Fruit fly (Drosophila melanogaster): ENCODE data around the gene CG7024.

Gene CG7024

dm6 chrX:4684444-4684924 is 20.6 kb upstream of the CG7024 start (continued):
- TF ChIP-seq Side (GFP tag; optimal IDR thresholded peaks at IDR 0.05) = peak; percentile 88
- peak; percentile 90 for TF ChIP-seq BEAF-32 (GFP tag; optimal IDR thresholded peaks at IDR 0.05)
- TF ChIP-seq YL-1 (GFP tag; optimal IDR thresholded peaks at IDR 0.05) = peak; percentile 96
- TF ChIP-seq CG7357 (GFP tag; IDR thresholded peaks at IDR 0.05) = peak; percentile 77
- peak; percentile 71 for TF ChIP-seq kni (GFP tag; optimal IDR thresholded peaks at IDR 0.05)
- TF ChIP-seq lilli (GFP tag; optimal IDR thresholded peaks at IDR 0.05) = peak; percentile 92
- TF ChIP-seq fd102C (GFP tag; optimal IDR thresholded peaks at IDR 0.05) = no peak
- peak; percentile 82 for TF ChIP-seq gem (tag; optimal IDR thresholded peaks at IDR 0.05)
- peak; percentile 43 for TF ChIP-seq Bdp1 (GFP tag; optimal IDR thresholded peaks at IDR 0.05)
- no peak for TF ChIP-seq CG15073 (GFP tag; optimal IDR thresholded peaks at IDR 0.05)
- TF ChIP-seq stc (GFP tag; IDR thresholded peaks at IDR 0.05) = peak; percentile 80
- TF ChIP-seq Hr39 (optimal IDR thresholded peaks at IDR 0.05) = no peak
- peak; percentile 86 for TF ChIP-seq CG30403 (GFP tag; optimal IDR thresholded peaks at IDR 0.05)
- TF ChIP-seq H15 (GFP tag; IDR thresholded peaks at IDR 0.05) = peak; percentile 74
- no peak for TF ChIP-seq Stat92E (GFP tag; optimal IDR thresholded peaks at IDR 0.05)
- peak; percentile 78 for TF ChIP-seq ash1 (GFP tag; optimal IDR thresholded peaks at IDR 0.05)
- peak; percentile 91 for TF ChIP-seq CG10543 (GFP tag; optimal IDR thresholded peaks at IDR 0.05)
- TF ChIP-seq eyg (GFP tag; optimal IDR thresholded peaks at IDR 0.05) = peak; percentile 82
- TF ChIP-seq Hmr (GFP tag; optimal IDR thresholded peaks at IDR 0.05) = peak; percentile 91
- TF ChIP-seq CG15514 (GFP tag; optimal IDR thresholded peaks at IDR 0.05) = peak; percentile 89
- peak; percentile 63 for TF ChIP-seq CG12299 (tag; optimal IDR thresholded peaks at IDR 0.05)
- TF ChIP-seq CG3407 (GFP tag; optimal IDR thresholded peaks at IDR 0.05) = no peak
- no peak for TF ChIP-seq Tbp (GFP tag; optimal IDR thresholded peaks at IDR 0.05)
- TF ChIP-seq hb (GFP tag; IDR thresholded peaks at IDR 0.05; ENCODE audit: partially characterized antibody) = peak; percentile 77; the same call in 2 of the 3 replicates
- TF ChIP-seq wdn (GFP tag; IDR thresholded peaks at IDR 0.05) = peak; percentile 82
- peak; percentile 98 for TF ChIP-seq CG10321 (GFP tag; IDR thresholded peaks at IDR 0.05)
- TF ChIP-seq ftz-f1 (GFP tag; optimal IDR thresholded peaks at IDR 0.05) = peak; percentile 87
- TF ChIP-seq ewg (GFP tag; optimal IDR thresholded peaks at IDR 0.05) = peak; percentile 64
- peak; percentile 11 for TF ChIP-seq CG12236 (GFP tag; optimal IDR thresholded peaks at IDR 0.05)
- peak; percentile 87 for TF ChIP-seq Awh (GFP tag; IDR thresholded peaks at IDR 0.05)
- peak; percentile 75 for TF ChIP-seq B-H1 (GFP tag; IDR thresholded peaks at IDR 0.05)
- peak; percentile 92 for TF ChIP-seq lmd (GFP tag; IDR thresholded peaks at IDR 0.05)
- TF ChIP-seq CG2116 (GFP tag; optimal IDR thresholded peaks at IDR 0.05) = peak; percentile 97
- TF ChIP-seq tin (GFP tag; optimal IDR thresholded peaks at IDR 0.05) = peak; percentile 84
- peak; percentile 95 for TF ChIP-seq NFAT (GFP tag; IDR thresholded peaks at IDR 0.05)
- peak; percentile 81 for TF ChIP-seq CG15479 (GFP tag; optimal IDR thresholded peaks at IDR 0.05)
- peak; percentile 81 for TF ChIP-seq schlank (tag; optimal IDR thresholded peaks at IDR 0.05)
- peak; percentile 93 for TF ChIP-seq HLH54F (GFP tag; optimal IDR thresholded peaks at IDR 0.05)
- TF ChIP-seq BtbVII (GFP tag; optimal IDR thresholded peaks at IDR 0.05) = no peak
- TF ChIP-seq Eip74EF (GFP tag; optimal IDR thresholded peaks at IDR 0.05) = no peak
- no peak for TF ChIP-seq eve (GFP tag; optimal IDR thresholded peaks at IDR 0.05)
- TF ChIP-seq Deaf1 (tag; optimal IDR thresholded peaks at IDR 0.05) = peak; percentile 54
- peak; percentile 54 for TF ChIP-seq MTF-1 (GFP tag; optimal IDR thresholded peaks at IDR 0.05; ENCODE audit: borderline replicate concordance)
- TF ChIP-seq gfzf (GFP tag; optimal IDR thresholded peaks at IDR 0.05) = peak; percentile 59
- peak; percentile 82 for TF ChIP-seq CG4282 (GFP tag; optimal IDR thresholded peaks at IDR 0.05)
- TF ChIP-seq sisA (GFP tag; IDR thresholded peaks at IDR 0.05) = peak; percentile 84
- peak; percentile 88 for TF ChIP-seq CG12155 (GFP tag; optimal IDR thresholded peaks at IDR 0.05)
- TF ChIP-seq sc (optimal IDR thresholded peaks at IDR 0.05) = no peak
- peak; percentile 2 for TF ChIP-seq sc (GFP tag; optimal IDR thresholded peaks at IDR 0.05)
- TF ChIP-seq CG11723 (GFP tag; optimal IDR thresholded peaks at IDR 0.05) = peak; percentile 66
- peak; percentile 84 for TF ChIP-seq CG31224 (GFP tag; IDR thresholded peaks at IDR 0.05)

Data from whole organism, embryonic.